Fruit fly (Drosophila melanogaster) whole organism, embryonic: ENCODE measurements around the gene Hs6st.

Experiments
- Atf-2 ChIP-seq: fragments of 200-800 bp; sonication (Bioruptor generic); optimal IDR thresholded peaks from 2 replicates; lab custom pipeline; 2016; ENCODE audit warnings: missing biosample characterization, missing genetic modification characterization
- Bdp1 ChIP-seq: fragments of 200-800 bp; sonication (Bioruptor generic); optimal IDR thresholded peaks from 3 replicates; lab custom pipeline; 2016; ENCODE audit warnings: missing biosample characterization, missing genetic modification characterization
- CG10654 ChIP-seq: fragments of 200-800 bp; sonication (Bioruptor generic); optimal IDR thresholded peaks from 2 replicates; lab custom pipeline; 2016; ENCODE audit warnings: missing biosample characterization, missing genetic modification characterization
- CG11085 ChIP-seq: fragments of 200-800 bp; sonication (Bioruptor generic); IDR thresholded peaks from 2 replicates; pipeline ENCODE4 v1.3.6; 2022; ENCODE audit warnings: missing biosample characterization, missing genetic modification characterization
- CG11093 ChIP-seq: fragments of 200-800 bp; sonication (Bioruptor generic); IDR thresholded peaks from 3 replicates; pipeline ENCODE4 v1.3.6; 2022; ENCODE audit warnings: missing biosample characterization, missing genetic modification characterization
- CG11696 ChIP-seq: fragments of 200-800 bp; sonication (Bioruptor generic); IDR thresholded peaks from 2 replicates; pipeline ENCODE4 v1.3.6; 2022; ENCODE audit warnings: missing biosample characterization, missing genetic modification characterization
- CG11723 ChIP-seq: fragments of 200-800 bp; sonication (Bioruptor generic); optimal IDR thresholded peaks from 2 replicates; lab custom pipeline; 2017; ENCODE audit warnings: missing biosample characterization, mild to moderate bottlenecking, missing genetic modification characterization
- CG15479 ChIP-seq: fragments of 200-800 bp; sonication (Bioruptor generic); optimal IDR thresholded peaks from 3 replicates; lab custom pipeline; 2019; ENCODE audit warnings: missing biosample characterization, mild to moderate bottlenecking, missing genetic modification characterization, moderate library complexity
- CG1603 ChIP-seq: fragments of 200-800 bp; sonication (Bioruptor generic); optimal IDR thresholded peaks from 2 replicates; lab custom pipeline; 2019; ENCODE audit warnings: missing biosample characterization, mild to moderate bottlenecking, missing genetic modification characterization, moderate library complexity
- CG16779 ChIP-seq: fragments of 200-800 bp; sonication (Bioruptor generic); IDR thresholded peaks from 2 replicates; pipeline ENCODE4 v1.3.6; 2022; ENCODE audit warnings: missing biosample characterization, missing genetic modification characterization
- CG16813 ChIP-seq: fragments of 200-800 bp; sonication (Bioruptor generic); IDR thresholded peaks from 3 replicates; pipeline ENCODE4 v1.3.6; 2022; ENCODE audit warnings: missing biosample characterization, missing genetic modification characterization; ENCODE audit not compliant: partially characterized antibody
- CG2199 ChIP-seq: fragments of 200-800 bp; sonication (Bioruptor generic); IDR thresholded peaks from 3 replicates; pipeline ENCODE4 v1.3.6; 2022; ENCODE audit warnings: missing biosample characterization, missing genetic modification characterization
- CG2202 ChIP-seq: fragments of 200-800 bp; sonication (Bioruptor generic); optimal IDR thresholded peaks from 2 replicates; lab custom pipeline; 2018; ENCODE audit warnings: missing biosample characterization, mild to moderate bottlenecking, missing genetic modification characterization
- CG31441 ChIP-seq: fragments of 200-800 bp; sonication (Bioruptor generic); IDR thresholded peaks from 2 replicates; pipeline ENCODE4 v1.3.6; 2022; ENCODE audit warnings: missing biosample characterization, missing genetic modification characterization
- CG34224 ChIP-seq: fragments of 200-800 bp; sonication (Bioruptor generic); IDR thresholded peaks from 3 replicates; pipeline ENCODE4 v1.3.6; 2022; ENCODE audit warnings: missing biosample characterization, missing genetic modification characterization; ENCODE audit not compliant: partially characterized antibody
- CG4617 ChIP-seq: fragments of 200-800 bp; sonication (Bioruptor generic); optimal IDR thresholded peaks from 3 replicates; lab custom pipeline; 2016; ENCODE audit warnings: missing biosample characterization, missing genetic modification characterization, borderline replicate concordance
- CG7556 ChIP-seq: fragments of 200-800 bp; sonication (Bioruptor generic); optimal IDR thresholded peaks from 2 replicates; lab custom pipeline; 2017; ENCODE audit warnings: missing biosample characterization, mild to moderate bottlenecking, missing genetic modification characterization
- CG8359 ChIP-seq: fragments of 200-800 bp; sonication (Bioruptor generic); optimal IDR thresholded peaks from 2 replicates; lab custom pipeline; 2017; ENCODE audit warnings: missing biosample characterization, mild to moderate bottlenecking, missing genetic modification characterization, borderline replicate concordance
- CG9876 ChIP-seq: fragments of 200-800 bp; sonication (Bioruptor generic); optimal IDR thresholded peaks from 2 replicates; lab custom pipeline; 2016; ENCODE audit warnings: missing biosample characterization, missing genetic modification characterization
- Doc3 ChIP-seq: fragments of 200-800 bp; sonication (Bioruptor generic); IDR thresholded peaks from 3 replicates; pipeline ENCODE4 v1.3.6; 2022; ENCODE audit warnings: missing biosample characterization, missing genetic modification characterization; ENCODE audit not compliant: partially characterized antibody
- Elba2 ChIP-seq: fragments of 200-800 bp; sonication (Bioruptor generic); optimal IDR thresholded peaks from 3 replicates; lab custom pipeline; 2016; ENCODE audit warnings: missing biosample characterization, missing genetic modification characterization
- Fer3 ChIP-seq: fragments of 200-800 bp; sonication (Bioruptor generic); optimal IDR thresholded peaks from 2 replicates; lab custom pipeline; 2018; ENCODE audit warnings: missing biosample characterization, mild to moderate bottlenecking, missing genetic modification characterization, moderate library complexity
- Hmr ChIP-seq: fragments of 200-800 bp; sonication (Bioruptor generic); optimal IDR thresholded peaks from 3 replicates; lab custom pipeline; 2017; ENCODE audit warnings: mild to moderate bottlenecking, missing biosample characterization, missing genetic modification reagents, missing genetic modification characterization
- Hr3 ChIP-seq: fragments of 200-800 bp; sonication (Bioruptor generic); optimal IDR thresholded peaks from 3 replicates; lab custom pipeline; 2016; ENCODE audit warnings: missing biosample characterization, missing genetic modification characterization
- Hr78 ChIP-seq, 2 experiments: fragments of 200-800 bp in 1 of 2; fragments of >200 bp in 1 of 2; sonication (Bioruptor generic) in 1 of 2; optimal IDR thresholded peaks; 2 replicates each; lab custom pipeline; 2017 to 2019; ENCODE audit warnings: missing biosample characterization in 2 of 2, missing genetic modification characterization in 2 of 2, mild to moderate bottlenecking in 1 of 2, moderate library complexity in 1 of 2
- Kr ChIP-seq: fragments of 200-800 bp; sonication (Bioruptor generic); optimal IDR thresholded peaks from 2 replicates; lab custom pipeline; 2017; ENCODE audit warnings: missing biosample characterization, mild to moderate bottlenecking, missing genetic modification characterization
- MBD-R2 ChIP-seq: fragments of 200-800 bp; sonication (Bioruptor generic); IDR thresholded peaks from 2 replicates; pipeline ENCODE4 v1.3.6; 2022; ENCODE audit warnings: missing biosample characterization, missing genetic modification characterization
- Mes4 ChIP-seq: fragments of 200-800 bp; sonication (Bioruptor generic); optimal IDR thresholded peaks from 2 replicates; lab custom pipeline; 2016; ENCODE audit warnings: missing biosample characterization, missing genetic modification characterization
- Mrtf ChIP-seq: fragments of 200-800 bp; sonication (Bioruptor generic); IDR thresholded peaks from 3 replicates; pipeline ENCODE4 v1.3.6; 2022; ENCODE audit warnings: missing biosample characterization, missing genetic modification characterization
- Nf-YC ChIP-seq: fragments of 200-800 bp; optimal IDR thresholded peaks from 3 replicates; lab custom pipeline; 2019; ENCODE audit warnings: missing biosample characterization, mild to moderate bottlenecking, missing genetic modification characterization, moderate library complexity
- Opbp ChIP-seq: fragments of 200-800 bp; sonication (Bioruptor generic); IDR thresholded peaks from 3 replicates; pipeline ENCODE4 v1.3.6; 2022; ENCODE audit warnings: missing biosample characterization, missing genetic modification characterization; ENCODE audit not compliant: partially characterized antibody
- Xrp1 ChIP-seq: fragments of 200-800 bp; sonication (Bioruptor generic); IDR thresholded peaks from 2 replicates; pipeline ENCODE4 v1.3.6; 2022; ENCODE audit warnings: missing biosample characterization, missing genetic modification characterization
- amos ChIP-seq: fragments of 200-800 bp; sonication (Bioruptor generic); IDR thresholded peaks from 2 replicates; pipeline ENCODE4 v1.3.6; 2022; ENCODE audit warnings: missing biosample characterization, missing genetic modification characterization; ENCODE audit not compliant: partially characterized antibody
- bigmax ChIP-seq: fragments of 200-800 bp; sonication (Bioruptor generic); optimal IDR thresholded peaks from 2 replicates; lab custom pipeline; 2018; ENCODE audit warnings: missing biosample characterization, mild to moderate bottlenecking, missing genetic modification characterization
- crol ChIP-seq: fragments of 200-800 bp; sonication (Bioruptor generic); IDR thresholded peaks from 2 replicates; pipeline ENCODE4 v1.3.6; 2022; ENCODE audit warnings: missing biosample characterization, missing genetic modification characterization
- esg ChIP-seq: fragments of 200-800 bp; sonication (Bioruptor generic); conservative IDR thresholded peaks from 2 replicates; pipeline ENCODE4 v1.3.6; 2022; ENCODE audit warnings: missing biosample characterization, missing genetic modification characterization
- eve ChIP-seq, 2 experiments: fragments of >200 bp; optimal IDR thresholded peaks; 2 replicates each; lab custom pipeline; 2017; ENCODE audit warnings: missing biosample characterization in 2 of 2, missing genetic modification characterization in 2 of 2
- gt ChIP-seq: fragments of 200-800 bp; sonication (Bioruptor generic); IDR thresholded peaks from 2 replicates; pipeline ENCODE4 v1.3.6; 2022; ENCODE audit warnings: missing biosample characterization, missing genetic modification characterization
- insv ChIP-seq, 2 experiments: fragments of 200-800 bp; sonication (Bioruptor generic); optimal IDR thresholded peaks; 3 replicates each; lab custom pipeline; 2016 to 2018; ENCODE audit warnings: missing biosample characterization in 2 of 2, missing genetic modification characterization in 2 of 2
- jumu ChIP-seq: fragments of 200-800 bp; sonication (Bioruptor generic); optimal IDR thresholded peaks from 3 replicates; lab custom pipeline; 2016; ENCODE audit warnings: missing biosample characterization, missing genetic modification characterization
- kah ChIP-seq: fragments of 200-800 bp; sonication (Bioruptor generic); optimal IDR thresholded peaks from 2 replicates; lab custom pipeline; 2018; ENCODE audit warnings: missing biosample characterization, mild to moderate bottlenecking, missing genetic modification characterization
- knrl ChIP-seq: fragments of 200-800 bp; sonication (Bioruptor generic); IDR thresholded peaks from 3 replicates; pipeline ENCODE4 v1.3.6; 2022; ENCODE audit warnings: missing biosample characterization, missing genetic modification characterization; ENCODE audit not compliant: partially characterized antibody
- pros ChIP-seq: fragments of 200-800 bp; sonication (Bioruptor generic); optimal IDR thresholded peaks from 3 replicates; lab custom pipeline; 2019; ENCODE audit warnings: missing biosample characterization, mild to moderate bottlenecking, missing genetic modification characterization, moderate library complexity
- pzg ChIP-seq: fragments of 200-800 bp; sonication (Bioruptor generic); optimal IDR thresholded peaks from 3 replicates; lab custom pipeline; 2018; ENCODE audit warnings: missing biosample characterization, mild to moderate bottlenecking, missing genetic modification characterization, moderate library complexity
- scrt ChIP-seq: fragments of 200-800 bp; sonication (Bioruptor generic); optimal IDR thresholded peaks from 2 replicates; lab custom pipeline; 2018; ENCODE audit warnings: missing biosample characterization, mild to moderate bottlenecking, missing genetic modification characterization, moderate library complexity
- sens ChIP-seq: fragments of 200-800 bp; sonication (Bioruptor generic); peaks from one replicate; lab custom pipeline; 2016; ENCODE audit warnings: missing biosample characterization, missing genetic modification characterization
- sens-2 ChIP-seq: fragments of 200-800 bp; sonication (Bioruptor generic); IDR thresholded peaks from 2 replicates; pipeline ENCODE4 v1.3.6; 2022; ENCODE audit warnings: missing biosample characterization, missing genetic modification characterization
- slou ChIP-seq: fragments of 200-800 bp; sonication (Bioruptor generic); optimal IDR thresholded peaks from 3 replicates; lab custom pipeline; 2016; ENCODE audit warnings: missing biosample characterization, missing genetic modification characterization
- sna ChIP-seq: fragments of 200-800 bp; sonication (Bioruptor generic); IDR thresholded peaks from 2 replicates; pipeline ENCODE4 v1.3.6; 2022; ENCODE audit warnings: missing biosample characterization, missing genetic modification characterization; ENCODE audit not compliant: partially characterized antibody
- twi ChIP-seq: fragments of 200-800 bp; optimal IDR thresholded peaks from 2 replicates; lab custom pipeline; 2019; ENCODE audit warnings: missing biosample characterization, mild to moderate bottlenecking, missing genetic modification characterization, moderate library complexity

The Hs6st gene

dm6 chr3R:20057501-20057900 lies 49.2 kb upstream of the Hs6st start, which contains the start of gene mdlc (continued):
- TF ChIP-seq Hr3 (GFP tag; lab: Kevin White, UChicago): peak; percentile 40
- TF ChIP-seq CG4617 (GFP tag; lab: Kevin White, UChicago): peak; percentile 29
- no peak for TF ChIP-seq CG11696 (GFP tag; lab: Robert Waterston, UW)
- TF ChIP-seq CG2202 (tag; lab: Kevin White, UChicago): no peak
- no peak for TF ChIP-seq Nf-YC (tag; lab: Kevin White, UChicago)
- peak; percentile 26 for TF ChIP-seq sens (GFP tag; lab: Kevin White, UChicago)
- no peak for TF ChIP-seq CG15479
- no peak for TF ChIP-seq Fer3 (tag; lab: Kevin White, UChicago)
- TF ChIP-seq CG11723: no peak
- TF ChIP-seq pros (GFP tag; lab: Kevin White, UChicago): no peak
- peak; percentile 38; the same call in 1 of the 3 replicates for TF ChIP-seq CG34224 (GFP tag; lab: Robert Waterston, UW)
- no peak for TF ChIP-seq esg (GFP tag; lab: Robert Waterston, UW)
- peak; percentile 76 for TF ChIP-seq knrl
- TF ChIP-seq CG8359 (GFP tag; lab: Kevin White, UChicago): no peak
- peak; percentile 66 for TF ChIP-seq MBD-R2 (GFP tag; lab: Robert Waterston, UW)
- TF ChIP-seq CG11085 (GFP tag; lab: Robert Waterston, UW): no peak
- no peak for TF ChIP-seq sens-2
- TF ChIP-seq Doc3 (GFP tag; lab: Robert Waterston, UW): peak; percentile 55; the same call in 2 of the 3 replicates
- no peak for TF ChIP-seq Xrp1 (GFP tag; lab: Robert Waterston, UW)
- no peak for TF ChIP-seq CG11093 (GFP tag; lab: Robert Waterston, UW)
- TF ChIP-seq eve (GFP tag; optimal IDR thresholded peaks at IDR 0.05; lab: Kevin White, UChicago): no peak
- TF ChIP-seq twi: no peak
- TF ChIP-seq Mrtf (GFP tag; lab: Robert Waterston, UW): no peak
- TF ChIP-seq CG1603 (tag; lab: Kevin White, UChicago): no peak
- TF ChIP-seq amos (GFP tag; lab: Robert Waterston, UW): peak; percentile 61
- no peak for TF ChIP-seq CG16779 (GFP tag; lab: Robert Waterston, UW)
- no peak for TF ChIP-seq Bdp1 (GFP tag; lab: Kevin White, UChicago)
- 0 out of 3 replicates have a peak, but pooled peaks have one; percentile 31 for TF ChIP-seq Opbp (GFP tag; lab: Robert Waterston, UW)
- no peak for TF ChIP-seq CG9876
- TF ChIP-seq CG31441 (GFP tag; lab: Robert Waterston, UW): peak; percentile 31; the same call in 1 of the 2 replicates
- TF ChIP-seq insv (GFP tag; optimal IDR thresholded peaks at IDR 0.05; lab: Kevin White, UChicago): no peak
- no peak for TF ChIP-seq CG7556 (GFP tag; lab: Kevin White, UChicago)
- no peak for TF ChIP-seq Kr (GFP tag; lab: Kevin White, UChicago)
- peak; percentile 38 for TF ChIP-seq pzg (GFP tag; lab: Kevin White, UChicago)
- no peak for TF ChIP-seq jumu (GFP tag; lab: Kevin White, UChicago)
- no peak for TF ChIP-seq Hmr (GFP tag; lab: Kevin White, UChicago)
- no peak for TF ChIP-seq scrt (GFP tag; lab: Kevin White, UChicago)
- TF ChIP-seq bigmax (GFP tag; lab: Kevin White, UChicago): no peak
- TF ChIP-seq Mes4: no peak
- peak; percentile 6 for TF ChIP-seq Elba2 (GFP tag; lab: Kevin White, UChicago)
- no peak for TF ChIP-seq Hr78 (GFP tag; optimal IDR thresholded peaks at IDR 0.05; lab: Kevin White, UChicago)
- no peak for TF ChIP-seq slou
- peak; percentile 8 for TF ChIP-seq CG10654 (GFP tag; lab: Kevin White, UChicago)
- TF ChIP-seq crol (GFP tag; lab: Robert Waterston, UW): no peak
- TF ChIP-seq CG2199 (GFP tag; lab: Robert Waterston, UW): no peak
- TF ChIP-seq sna (GFP tag; lab: Robert Waterston, UW): 0 out of 2 replicates have a peak, but pooled peaks have one; percentile 53
- TF ChIP-seq CG16813: peak; percentile 71
- TF ChIP-seq Atf-2: no peak
- TF ChIP-seq gt (GFP tag; lab: Robert Waterston, UW): no peak
- no peak for TF ChIP-seq kah (GFP tag; lab: Kevin White, UChicago)
